Fruit fly (Drosophila melanogaster) whole organism, prepupa: ENCODE measurements around the gene CG14131.

Experiments used
- Blimp-1 ChIP-seq: fragments of 200-800 bp; sonication (Bioruptor generic); optimal IDR thresholded peaks from 3 replicates; lab custom pipeline; 2017; ENCODE audit warnings: missing biosample characterization, missing genetic modification characterization, mild to moderate bottlenecking, moderate library complexity, missing genetic modification reagents
- CG10631 ChIP-seq: fragments of 200-800 bp; sonication (Bioruptor generic); optimal IDR thresholded peaks from 2 replicates; lab custom pipeline; 2016; ENCODE audit warnings: missing biosample characterization, missing genetic modification characterization
- CG10669 ChIP-seq: fragments of 200-800 bp; sonication (Bioruptor generic); optimal IDR thresholded peaks from 3 replicates; lab custom pipeline; 2018; ENCODE audit warnings: missing biosample characterization, mild to moderate bottlenecking, missing genetic modification characterization, moderate library complexity
- CG11294 ChIP-seq: fragments of 200-800 bp; sonication (Bioruptor generic); IDR thresholded peaks from 2 replicates; pipeline ENCODE4 v1.3.6; 2022; ENCODE audit warnings: missing biosample characterization, missing genetic modification characterization
- CG11902 ChIP-seq: fragments of 200-800 bp; sonication (Bioruptor generic); optimal IDR thresholded peaks from 3 replicates; lab custom pipeline; 2016; ENCODE audit warnings: missing biosample characterization, missing genetic modification characterization
- CG15336 ChIP-seq: fragments of 200-800 bp; sonication (Bioruptor generic); IDR thresholded peaks from 2 replicates; pipeline ENCODE4 v1.3.6; 2022; ENCODE audit warnings: missing biosample characterization, missing genetic modification characterization
- CG1621 ChIP-seq: fragments of 200-800 bp; sonication (Bioruptor generic); optimal IDR thresholded peaks from 3 replicates; lab custom pipeline; 2018; ENCODE audit warnings: missing biosample characterization, mild to moderate bottlenecking, missing genetic modification characterization
- CG16779 ChIP-seq: fragments of 200-800 bp; sonication (Bioruptor generic); optimal IDR thresholded peaks from 3 replicates; lab custom pipeline; 2017; ENCODE audit warnings: missing biosample characterization, mild to moderate bottlenecking, missing genetic modification characterization
- CG3032 ChIP-seq: fragments of 200-800 bp; optimal IDR thresholded peaks from 2 replicates; lab custom pipeline; 2019; ENCODE audit warnings: missing biosample characterization, mild to moderate bottlenecking, missing genetic modification characterization, moderate library complexity
- CG3919 ChIP-seq: fragments of 200-800 bp; sonication (Bioruptor generic); optimal IDR thresholded peaks from 3 replicates; lab custom pipeline; 2016; ENCODE audit warnings: missing biosample characterization, missing genetic modification characterization
- CG4318 ChIP-seq: fragments of 200-800 bp; sonication (Bioruptor generic); optimal IDR thresholded peaks from 3 replicates; lab custom pipeline; 2017; ENCODE audit warnings: missing biosample characterization, mild to moderate bottlenecking, missing genetic modification characterization
- CG6163 ChIP-seq: fragments of 200-800 bp; sonication (Bioruptor generic); IDR thresholded peaks from 3 replicates; pipeline ENCODE4 v1.3.6; 2022; ENCODE audit warnings: missing biosample characterization, missing genetic modification characterization
- CG6792 ChIP-seq: fragments of 200-800 bp; sonication (Bioruptor generic); optimal IDR thresholded peaks from 3 replicates; lab custom pipeline; 2016; ENCODE audit warnings: missing biosample characterization, missing genetic modification characterization
- CG6854 ChIP-seq: fragments of 200-800 bp; sonication (Bioruptor generic); optimal IDR thresholded peaks from 2 replicates; lab custom pipeline; 2017; ENCODE audit warnings: missing biosample characterization, mild to moderate bottlenecking, missing genetic modification characterization
- CG7368 ChIP-seq: fragments of 200-800 bp; sonication (Bioruptor generic); optimal IDR thresholded peaks from 3 replicates; lab custom pipeline; 2016; ENCODE audit warnings: missing biosample characterization, missing genetic modification characterization
- CG8119 ChIP-seq: fragments of 200-800 bp; sonication (Bioruptor generic); IDR thresholded peaks from 3 replicates; pipeline ENCODE4 v1.3.6; 2022; ENCODE audit warnings: missing biosample characterization, missing genetic modification characterization
- CG9139 ChIP-seq: fragments of 200-800 bp; sonication (Bioruptor generic); optimal IDR thresholded peaks from 3 replicates; lab custom pipeline; 2017; ENCODE audit warnings: missing biosample characterization, mild to moderate bottlenecking, missing genetic modification characterization
- Eip75B ChIP-seq: fragments of 200-800 bp; sonication (Bioruptor generic); optimal IDR thresholded peaks from 3 replicates; lab custom pipeline; 2016; ENCODE audit warnings: missing biosample characterization, missing genetic modification characterization
- Eip78C ChIP-seq: fragments of 200-800 bp; sonication (Bioruptor generic); peaks from one replicate; lab custom pipeline; 2016; ENCODE audit warnings: missing biosample characterization, missing genetic modification characterization
- Eip93F ChIP-seq: fragments of 200-800 bp; sonication (Bioruptor generic); optimal IDR thresholded peaks from 2 replicates; lab custom pipeline; 2016; ENCODE audit warnings: missing biosample characterization, mild to moderate bottlenecking, missing genetic modification characterization
- Ets21C ChIP-seq: fragments of 200-800 bp; sonication (Bioruptor generic); optimal IDR thresholded peaks from 3 replicates; lab custom pipeline; 2016; ENCODE audit warnings: missing biosample characterization, missing genetic modification characterization
- Hr39 ChIP-seq: fragments of 200-800 bp; sonication (Bioruptor generic); optimal IDR thresholded peaks from 2 replicates; lab custom pipeline; 2016; ENCODE audit warnings: missing biosample characterization, missing genetic modification characterization
- Lpt ChIP-seq: fragments of 200-800 bp; sonication (Bioruptor generic); optimal IDR thresholded peaks from 3 replicates; lab custom pipeline; 2016; ENCODE audit warnings: missing biosample characterization, missing genetic modification characterization
- Met ChIP-seq: fragments of 200-800 bp; sonication (Bioruptor generic); optimal IDR thresholded peaks from 3 replicates; lab custom pipeline; 2016; ENCODE audit warnings: missing biosample characterization, missing genetic modification characterization
- Sox102F ChIP-seq: fragments of 200-800 bp; sonication (Bioruptor generic); optimal IDR thresholded peaks from 2 replicates; lab custom pipeline; 2016; ENCODE audit warnings: missing biosample characterization, mild to moderate bottlenecking, missing genetic modification characterization
- Sox14 ChIP-seq: fragments of 200-800 bp; sonication (Bioruptor generic); optimal IDR thresholded peaks from 3 replicates; lab custom pipeline; 2016; ENCODE audit warnings: missing biosample characterization, missing genetic modification characterization
- Sox15 ChIP-seq: fragments of 200-800 bp; sonication (Bioruptor generic); optimal IDR thresholded peaks from 3 replicates; lab custom pipeline; 2016; ENCODE audit warnings: missing biosample characterization, missing genetic modification characterization
- achi ChIP-seq: fragments of 200-800 bp; sonication (Bioruptor generic); optimal IDR thresholded peaks from 3 replicates; lab custom pipeline; 2016; ENCODE audit warnings: missing biosample characterization, missing genetic modification characterization
- acj6 ChIP-seq: fragments of 200-800 bp; sonication (Bioruptor generic); optimal IDR thresholded peaks from 3 replicates; lab custom pipeline; 2016; ENCODE audit warnings: missing biosample characterization, missing genetic modification characterization
- dac ChIP-seq: fragments of 200-800 bp; sonication (Bioruptor generic); optimal IDR thresholded peaks from 2 replicates; lab custom pipeline; 2017; ENCODE audit warnings: missing biosample characterization, mild to moderate bottlenecking, missing genetic modification characterization
- dsx ChIP-seq: fragments of 200-800 bp; optimal IDR thresholded peaks from 3 replicates; lab custom pipeline; 2019; ENCODE audit warnings: missing biosample characterization, mild to moderate bottlenecking, missing genetic modification characterization, moderate library complexity; ENCODE audit not compliant: poor library complexity, severe bottlenecking
- eg ChIP-seq: fragments of 200-800 bp; sonication (Bioruptor generic); IDR thresholded peaks from 3 replicates; pipeline ENCODE4 v1.3.6; 2022; ENCODE audit warnings: missing biosample characterization, missing genetic modification characterization
- esn ChIP-seq: fragments of 200-800 bp; sonication (Bioruptor generic); optimal IDR thresholded peaks from 2 replicates; lab custom pipeline; 2016; ENCODE audit warnings: missing biosample characterization, mild to moderate bottlenecking, missing genetic modification characterization, moderate library complexity
- fd85E ChIP-seq: fragments of 200-800 bp; sonication (Bioruptor generic); optimal IDR thresholded peaks from 3 replicates; lab custom pipeline; 2016; ENCODE audit warnings: missing biosample characterization, missing genetic modification characterization
- fkh ChIP-seq: fragments of 200-800 bp; sonication (Bioruptor generic); optimal IDR thresholded peaks from 3 replicates; lab custom pipeline; 2017; ENCODE audit warnings: missing biosample characterization, mild to moderate bottlenecking, missing genetic modification characterization, moderate library complexity
- net ChIP-seq: fragments of 200-800 bp; sonication (Bioruptor generic); optimal IDR thresholded peaks from 3 replicates; lab custom pipeline; 2016; ENCODE audit warnings: missing biosample characterization, missing genetic modification characterization
- pdm3 ChIP-seq: fragments of 200-800 bp; sonication (Bioruptor generic); optimal IDR thresholded peaks from 3 replicates; lab custom pipeline; 2016; ENCODE audit warnings: missing biosample characterization, missing genetic modification characterization
- salr ChIP-seq, 2 experiments: fragments of 200-800 bp; sonication (Bioruptor generic); optimal IDR thresholded peaks; 3 replicates each; lab custom pipeline; 2016 to 2018; ENCODE audit warnings: missing biosample characterization in 2 of 2, missing genetic modification characterization in 2 of 2, mild to moderate bottlenecking in 1 of 2
- spab ChIP-seq: fragments of 200-800 bp; sonication (Bioruptor generic); optimal IDR thresholded peaks from 2 replicates; lab custom pipeline; 2017; ENCODE audit warnings: missing biosample characterization, mild to moderate bottlenecking, missing genetic modification characterization, missing genetic modification reagents
- ss ChIP-seq, 2 experiments: fragments of 200-800 bp; sonication (Bioruptor generic); optimal IDR thresholded peaks; 2 replicates in 1 of 2; 3 replicates in 1 of 2; lab custom pipeline; 2017 to 2018; ENCODE audit warnings: mild to moderate bottlenecking in 2 of 2, missing biosample characterization in 2 of 2, missing genetic modification characterization in 2 of 2, moderate library complexity in 1 of 2
- topi ChIP-seq: fragments of 200-800 bp; sonication (Bioruptor generic); optimal IDR thresholded peaks from 3 replicates; lab custom pipeline; 2016; ENCODE audit warnings: missing biosample characterization, missing genetic modification characterization

The CG14131 gene

DNA sequence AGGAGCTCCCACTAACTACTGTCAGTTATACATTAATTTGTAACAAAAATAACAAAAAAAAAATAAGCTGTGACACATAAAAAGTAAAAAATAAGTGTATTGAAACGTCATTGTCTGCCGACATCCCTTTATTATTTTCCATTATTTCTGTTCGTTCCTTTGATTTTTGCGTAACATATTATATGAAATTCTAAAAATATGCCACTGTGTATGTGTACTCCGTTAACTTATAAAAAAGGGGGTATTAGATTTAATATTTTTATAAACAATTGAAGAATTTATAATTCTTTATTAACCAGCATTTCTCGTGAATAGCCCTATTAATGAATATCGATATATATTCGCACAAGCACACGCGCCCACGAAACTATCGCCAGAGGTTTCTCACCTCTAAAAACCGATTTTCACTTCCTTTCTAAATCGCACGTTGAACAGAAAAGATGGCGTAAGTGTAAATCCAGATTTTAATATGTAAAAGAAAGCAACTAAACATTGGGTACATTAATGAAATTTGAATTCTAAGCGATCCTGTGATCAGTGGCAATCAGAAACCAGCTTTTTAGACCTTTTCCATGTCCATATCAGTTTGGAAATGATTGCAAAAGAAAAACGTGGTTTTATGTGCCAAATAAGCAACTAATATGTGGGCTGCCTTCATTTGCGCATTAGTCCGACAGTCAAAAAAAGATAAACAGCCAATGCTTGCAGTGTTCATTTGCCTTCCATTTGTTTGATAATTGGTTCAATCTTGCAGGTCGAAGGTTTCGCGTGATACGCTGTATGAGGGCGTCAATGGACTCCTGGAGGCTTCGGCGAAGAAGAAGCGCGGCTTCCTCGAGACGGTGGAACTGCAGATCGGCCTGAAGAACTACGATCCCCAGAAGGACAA is 45.8 kb downstream of the CG14131 start, which contains the start of gene RpL10Ab (continued):
- peak; percentile 18 for TF ChIP-seq CG9139 (GFP tag; lab: Kevin White, UChicago)
- peak; percentile 53 for TF ChIP-seq Blimp-1
- TF ChIP-seq acj6 (GFP tag; lab: Kevin White, UChicago), result peak; percentile 29
- peak; percentile 22; the same call in 1 of the 2 replicates for TF ChIP-seq CG15336 (GFP tag; lab: Robert Waterston, UW)
- peak; percentile 38 for TF ChIP-seq CG11902
- no peak for TF ChIP-seq CG4318
- TF ChIP-seq CG3919 (GFP tag; lab: Kevin White, UChicago), result peak; percentile 77
- peak; percentile 50 for TF ChIP-seq Met
- peak in 1 of 2 experiments; percentile 55 for TF ChIP-seq salr (GFP tag; optimal IDR thresholded peaks at IDR 0.05; lab: Kevin White, UChicago)
- TF ChIP-seq CG10669, result peak; percentile 28
- peak; percentile 2 for TF ChIP-seq CG1621 (tag; lab: Kevin White, UChicago)
- peak; percentile 51 for TF ChIP-seq Eip75B (GFP tag; lab: Kevin White, UChicago)
- TF ChIP-seq net (GFP tag; lab: Kevin White, UChicago), result peak; percentile 58
- TF ChIP-seq CG6163, result peak; percentile 63
- TF ChIP-seq Sox14, result peak; percentile 11
- peak; percentile 8 for TF ChIP-seq fkh (GFP tag; lab: Kevin White, UChicago)
- no peak for TF ChIP-seq CG16779
- peak; percentile 22 for TF ChIP-seq Sox15 (GFP tag; lab: Kevin White, UChicago)
- TF ChIP-seq CG6854 (GFP tag; lab: Kevin White, UChicago), result peak; percentile 68
- peak; percentile 27 for TF ChIP-seq achi (GFP tag; lab: Kevin White, UChicago)
- TF ChIP-seq Ets21C (GFP tag; lab: Kevin White, UChicago), result no peak
- TF ChIP-seq dac (GFP tag; lab: Kevin White, UChicago), result peak; percentile 26
- TF ChIP-seq Lpt, result peak; percentile 74
- TF ChIP-seq Sox102F (GFP tag; lab: Kevin White, UChicago), result no peak
- TF ChIP-seq dsx (GFP tag; lab: Kevin White, UChicago), result no peak
- peak; percentile 51 for TF ChIP-seq Hr39
- no peak for TF ChIP-seq pdm3 (GFP tag; lab: Kevin White, UChicago)
- TF ChIP-seq fd85E (GFP tag; lab: Kevin White, UChicago), result no peak
- TF ChIP-seq CG11294 (GFP tag; lab: Robert Waterston, UW), result peak; percentile 62; the same call in 1 of the 2 replicates
- TF ChIP-seq ss (GFP tag; optimal IDR thresholded peaks at IDR 0.05; lab: Kevin White, UChicago), result peak; percentile 25 to 51
- TF ChIP-seq topi (GFP tag; lab: Kevin White, UChicago), result peak; percentile 50
- TF ChIP-seq esn (GFP tag; lab: Kevin White, UChicago), result peak; percentile 62
- peak; percentile 35 for TF ChIP-seq CG3032 (tag; lab: Kevin White, UChicago)
- peak; percentile 9 for TF ChIP-seq spab (GFP tag; lab: Kevin White, UChicago)
- peak; percentile 76 for TF ChIP-seq Eip78C (GFP tag; lab: Kevin White, UChicago)
- no peak for TF ChIP-seq Eip93F (GFP tag; lab: Kevin White, UChicago)
- peak; percentile 71 for TF ChIP-seq eg (GFP tag; lab: Robert Waterston, UW)
- peak; percentile 48; the same call in 1 of the 3 replicates for TF ChIP-seq CG8119 (GFP tag; lab: Robert Waterston, UW)
- TF ChIP-seq CG6792 (GFP tag; lab: Kevin White, UChicago), result peak; percentile 39
- peak; percentile 80 for TF ChIP-seq CG10631 (GFP tag; lab: Kevin White, UChicago)
- peak; percentile 13 for TF ChIP-seq CG7368
